Worm (Caenorhabditis elegans): ENCODE data around the gene jbts-14.
"Not testable (repeated sequence)": the region's sequence is repeated elsewhere in the genome, so short reads cannot be mapped to it uniquely, and the experiment has no call there.

The jbts-14 gene

DNA sequence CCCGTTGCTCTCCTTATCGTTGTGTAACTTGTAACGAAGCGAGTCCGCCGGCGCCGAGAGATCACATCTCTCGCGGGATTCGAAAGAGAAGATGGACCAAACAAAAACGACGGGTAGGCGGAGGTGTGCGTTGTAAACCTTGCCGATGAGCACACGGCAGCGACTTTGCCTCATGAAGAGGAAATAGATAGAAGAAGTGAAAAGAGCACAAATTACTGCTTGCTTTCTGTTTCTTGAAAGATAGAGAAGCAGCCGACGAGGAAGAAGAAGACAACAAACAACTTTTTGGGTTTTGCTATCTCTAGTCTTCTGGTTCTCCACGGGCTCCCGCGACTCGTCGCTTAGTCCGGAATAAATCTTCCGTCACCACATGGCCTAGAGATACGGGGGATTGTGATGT is 19.7 kb downstream of the jbts-14 start:
- TF ChIP-seq cog-1 (tag; optimal IDR thresholded peaks at IDR 0.05), result peak; percentile 14
- no peak for TF ChIP-seq klf-2 (GFP tag; conservative IDR thresholded peaks at IDR 0.05)
- no peak for TF ChIP-seq ztf-29 (GFP tag; IDR thresholded peaks at IDR 0.05)

DNA sequence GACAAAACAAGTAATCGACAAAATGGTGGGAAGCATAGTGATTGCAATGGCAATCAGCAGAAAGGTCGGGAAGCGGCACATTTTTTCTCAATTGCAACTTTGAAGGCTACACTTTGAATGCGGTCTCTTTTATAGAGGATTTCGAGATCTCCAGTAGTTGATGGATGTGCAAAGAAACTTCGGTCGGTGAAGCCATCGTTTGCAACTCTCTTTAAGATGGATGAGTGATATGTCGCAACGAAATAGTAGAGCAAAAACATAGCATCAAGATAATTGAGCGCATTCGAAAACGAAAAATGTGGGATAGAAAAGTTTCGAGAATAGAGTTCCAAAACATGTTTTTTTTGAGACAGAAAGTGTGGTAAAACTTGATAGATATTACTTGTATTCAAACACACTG is 23.2 kb downstream of the jbts-14 start, which contains the start of gene EGAP4.1:
TSS of gene EGAP4.1 (minus strand) at position 101 of the 400 bp plus-strand sequence.
- TF ChIP-seq cog-1 (tag; optimal IDR thresholded peaks at IDR 0.05), result no peak
- no peak for TF ChIP-seq ztf-23 (GFP tag; IDR thresholded peaks at IDR 0.05)
- no peak for TF ChIP-seq flt-1 (GFP tag; IDR thresholded peaks at IDR 0.05)
- no peak for TF ChIP-seq ref-1 (GFP tag; conservative IDR thresholded peaks at IDR 0.05)
- TF ChIP-seq klf-2 (GFP tag; conservative IDR thresholded peaks at IDR 0.05), result no peak
- TF ChIP-seq T22C8.4 (GFP tag; IDR thresholded peaks at IDR 0.05), result no peak
- TF ChIP-seq med-1 (GFP tag; optimal IDR thresholded peaks at IDR 0.05; ENCODE audit: insufficient read depth), result no peak
- TF ChIP-seq tab-1 (GFP tag; IDR thresholded peaks at IDR 0.05), result no peak
- no peak for TF ChIP-seq ztf-29 (GFP tag; IDR thresholded peaks at IDR 0.05)

DNA sequence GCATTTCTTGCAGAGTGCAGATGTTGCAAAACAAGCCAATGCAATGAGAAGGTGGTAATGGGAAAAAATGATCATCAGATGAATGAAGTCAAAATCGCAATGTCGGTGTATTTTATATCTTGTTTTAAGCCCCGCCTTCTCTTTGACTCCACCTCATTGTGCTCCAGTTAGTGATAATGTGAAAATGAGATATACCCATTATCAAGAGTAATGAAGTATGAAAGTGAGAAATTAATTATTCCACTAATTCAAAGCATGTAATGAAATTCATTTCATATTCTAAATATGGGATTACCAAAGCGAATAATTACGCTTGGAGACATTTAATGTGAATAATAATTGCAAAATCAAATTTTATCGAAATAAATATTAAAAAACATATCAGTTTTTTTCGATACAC is 27.7 kb downstream of the jbts-14 start, which contains the start of gene M02D8.6:
TSS of gene M02D8.6 (minus strand) at position 101 of the 400 bp plus-strand sequence.
- TF ChIP-seq ztf-23 (GFP tag; IDR thresholded peaks at IDR 0.05); ztf-29 (GFP tag; IDR thresholded peaks at IDR 0.05); cog-1 (tag; optimal IDR thresholded peaks at IDR 0.05): not testable (repeated sequence)

DNA sequence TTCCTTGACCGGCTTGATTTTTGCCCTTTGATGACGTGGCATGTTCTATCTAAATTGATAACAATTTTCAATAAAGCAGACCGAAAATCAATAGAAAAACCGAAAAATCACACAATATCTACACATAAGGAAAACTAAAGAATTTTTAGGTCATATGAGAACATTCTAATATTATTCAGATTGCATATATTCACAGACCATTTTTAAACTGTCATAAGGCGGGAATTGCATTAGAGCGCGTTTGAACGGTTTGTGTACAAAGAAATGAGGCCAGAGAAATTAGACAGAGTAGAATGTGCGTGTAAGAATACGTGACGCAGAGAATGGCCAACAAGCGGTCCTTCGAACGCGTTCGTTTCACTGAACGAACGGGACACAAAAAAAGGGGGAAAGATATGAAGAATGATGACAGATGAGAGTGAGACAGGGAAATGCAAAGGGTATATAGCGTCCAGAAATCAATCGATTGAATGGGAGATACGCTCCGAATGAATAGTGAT is 32.9 kb downstream of the jbts-14 start, which contains the start of gene M02D8.3:
TSS of gene M02D8.3 (minus strand) at position 51 of the 500 bp plus-strand sequence.
- TF ChIP-seq cog-1 (tag; optimal IDR thresholded peaks at IDR 0.05) (peak; percentile 14), ref-1 (GFP tag; conservative IDR thresholded peaks at IDR 0.05) (no peak), flt-1 (GFP tag; IDR thresholded peaks at IDR 0.05) (no peak), tab-1 (GFP tag; IDR thresholded peaks at IDR 0.05) (no peak)

DNA sequence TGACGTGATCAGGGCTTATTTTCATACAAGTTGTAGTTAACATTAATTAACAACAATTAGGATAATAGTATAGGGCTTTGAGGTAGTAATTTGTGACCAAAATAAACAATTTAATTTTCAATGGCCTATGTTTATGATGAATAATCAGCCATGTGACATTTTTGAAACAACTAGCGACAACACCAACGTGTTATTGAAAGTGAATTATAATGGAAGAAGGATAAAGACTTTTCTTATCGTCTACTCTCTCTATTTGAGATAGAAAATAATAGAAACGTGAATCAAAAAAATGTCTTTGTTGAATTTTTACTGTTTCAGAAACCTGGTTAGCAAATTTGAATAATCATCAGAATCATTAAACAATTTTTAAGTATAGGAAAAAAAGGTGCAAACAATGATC is 33.7 kb downstream of the jbts-14 start:
- TF ChIP-seq ztf-23 (GFP tag; IDR thresholded peaks at IDR 0.05) (no peak), ztf-29 (GFP tag; IDR thresholded peaks at IDR 0.05) (no peak), flt-1 (GFP tag; IDR thresholded peaks at IDR 0.05) (no peak), T22C8.4 (GFP tag; IDR thresholded peaks at IDR 0.05) (no peak), klf-2 (GFP tag; conservative IDR thresholded peaks at IDR 0.05) (no peak), tab-1 (GFP tag; IDR thresholded peaks at IDR 0.05) (no peak), cog-1 (tag; optimal IDR thresholded peaks at IDR 0.05) (no peak), med-1 (GFP tag; optimal IDR thresholded peaks at IDR 0.05; ENCODE audit: insufficient read depth) (no peak), ref-1 (GFP tag; conservative IDR thresholded peaks at IDR 0.05) (no peak)

DNA sequence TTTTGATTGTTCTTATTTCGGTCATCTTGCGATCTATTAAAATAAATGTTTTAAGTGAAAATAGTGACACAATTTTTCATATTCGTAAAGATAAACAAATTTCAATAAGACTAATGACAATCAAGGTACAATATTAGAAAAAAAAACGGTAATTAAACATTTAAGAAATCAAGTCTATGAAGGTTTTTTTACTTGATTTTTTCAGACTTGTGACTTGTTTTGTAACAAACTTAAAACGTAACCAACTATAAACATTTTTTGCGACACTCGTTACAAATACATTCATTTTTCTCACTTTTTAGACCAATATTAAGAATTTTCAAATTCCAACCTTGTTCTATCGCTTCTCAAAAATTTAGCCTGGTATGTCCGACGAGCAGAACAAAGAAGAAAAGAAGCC is 35.3 kb downstream of the jbts-14 start, which contains the start of gene M02D8.2:
TSS of gene M02D8.2 (plus strand) at position 301 of the 400 bp plus-strand sequence.
- TF ChIP-seq T22C8.4 (GFP tag; IDR thresholded peaks at IDR 0.05) (no peak), klf-2 (GFP tag; conservative IDR thresholded peaks at IDR 0.05) (no peak), cog-1 (tag; optimal IDR thresholded peaks at IDR 0.05) (no peak), ztf-23 (GFP tag; IDR thresholded peaks at IDR 0.05) (no peak), tab-1 (GFP tag; IDR thresholded peaks at IDR 0.05) (no peak), ref-1 (GFP tag; conservative IDR thresholded peaks at IDR 0.05) (no peak)

DNA sequence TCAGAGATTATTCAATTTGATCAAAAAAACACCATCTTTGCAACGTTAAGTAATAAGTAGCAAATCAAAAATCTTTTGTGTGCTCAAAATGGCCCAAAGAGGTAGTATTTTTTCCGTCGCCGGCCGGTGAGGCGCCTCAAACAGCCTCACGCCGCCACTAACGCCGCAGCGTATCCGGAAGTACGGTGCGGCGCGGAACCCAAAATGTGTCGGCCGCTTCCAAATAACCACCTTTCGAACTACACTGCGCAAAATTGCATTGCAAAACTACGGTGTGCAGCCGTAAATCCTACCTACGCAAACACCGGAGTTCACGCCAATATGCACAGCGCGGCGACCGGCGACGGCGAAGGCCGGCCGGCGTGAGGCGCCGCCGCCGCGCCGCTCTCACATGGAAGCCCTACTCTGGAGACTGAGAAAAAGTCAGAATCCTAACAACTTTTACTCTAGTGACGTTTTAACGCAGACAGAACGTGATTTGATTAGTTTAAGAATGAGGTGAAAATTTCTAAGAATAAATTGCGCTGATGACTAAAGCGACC is 37.6 kb downstream of the jbts-14 start:
- no peak for TF ChIP-seq flt-1 (GFP tag; IDR thresholded peaks at IDR 0.05)
- TF ChIP-seq ref-1 (GFP tag; conservative IDR thresholded peaks at IDR 0.05), result no peak
- no peak for TF ChIP-seq klf-2 (GFP tag; conservative IDR thresholded peaks at IDR 0.05)
- no peak for TF ChIP-seq tab-1 (GFP tag; IDR thresholded peaks at IDR 0.05)
- TF ChIP-seq cog-1 (tag; optimal IDR thresholded peaks at IDR 0.05), result no peak
- no peak for TF ChIP-seq ztf-29 (GFP tag; IDR thresholded peaks at IDR 0.05)
- no peak for TF ChIP-seq T22C8.4 (GFP tag; IDR thresholded peaks at IDR 0.05)
- no peak for TF ChIP-seq ztf-23 (GFP tag; IDR thresholded peaks at IDR 0.05)
- no peak for TF ChIP-seq med-1 (GFP tag; optimal IDR thresholded peaks at IDR 0.05; ENCODE audit: insufficient read depth)

DNA sequence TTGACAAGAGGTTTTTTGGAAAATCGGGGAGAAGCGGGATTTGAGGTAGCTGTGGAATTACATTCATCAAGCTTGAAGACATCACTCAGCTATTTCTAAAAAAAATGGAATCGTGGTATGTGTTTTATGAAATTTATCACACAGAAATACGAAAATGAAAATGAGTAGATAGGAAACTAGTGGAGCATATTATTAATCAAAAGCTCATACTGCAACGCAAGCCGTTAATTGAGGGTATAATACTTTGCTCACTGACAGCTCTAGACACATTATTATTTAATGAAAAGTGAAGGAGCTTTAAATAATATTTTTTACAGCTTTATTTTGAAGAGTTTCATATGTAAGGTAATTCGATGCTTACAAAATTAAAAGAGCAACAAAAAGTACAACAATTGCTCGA is 38.8 kb downstream of the jbts-14 start, which contains the start of gene M02D8.7:
TSS of gene M02D8.7 (minus strand) at position 101 of the 400 bp plus-strand sequence.
- TF ChIP-seq ztf-29 (GFP tag; IDR thresholded peaks at IDR 0.05) (no peak), ztf-23 (GFP tag; IDR thresholded peaks at IDR 0.05) (no peak), ref-1 (GFP tag; conservative IDR thresholded peaks at IDR 0.05) (no peak), cog-1 (tag; optimal IDR thresholded peaks at IDR 0.05) (no peak), klf-2 (GFP tag; conservative IDR thresholded peaks at IDR 0.05) (no peak), tab-1 (GFP tag; IDR thresholded peaks at IDR 0.05) (no peak), T22C8.4 (GFP tag; IDR thresholded peaks at IDR 0.05) (no peak), med-1 (GFP tag; optimal IDR thresholded peaks at IDR 0.05; ENCODE audit: insufficient read depth) (no peak), flt-1 (GFP tag; IDR thresholded peaks at IDR 0.05) (no peak)

DNA sequence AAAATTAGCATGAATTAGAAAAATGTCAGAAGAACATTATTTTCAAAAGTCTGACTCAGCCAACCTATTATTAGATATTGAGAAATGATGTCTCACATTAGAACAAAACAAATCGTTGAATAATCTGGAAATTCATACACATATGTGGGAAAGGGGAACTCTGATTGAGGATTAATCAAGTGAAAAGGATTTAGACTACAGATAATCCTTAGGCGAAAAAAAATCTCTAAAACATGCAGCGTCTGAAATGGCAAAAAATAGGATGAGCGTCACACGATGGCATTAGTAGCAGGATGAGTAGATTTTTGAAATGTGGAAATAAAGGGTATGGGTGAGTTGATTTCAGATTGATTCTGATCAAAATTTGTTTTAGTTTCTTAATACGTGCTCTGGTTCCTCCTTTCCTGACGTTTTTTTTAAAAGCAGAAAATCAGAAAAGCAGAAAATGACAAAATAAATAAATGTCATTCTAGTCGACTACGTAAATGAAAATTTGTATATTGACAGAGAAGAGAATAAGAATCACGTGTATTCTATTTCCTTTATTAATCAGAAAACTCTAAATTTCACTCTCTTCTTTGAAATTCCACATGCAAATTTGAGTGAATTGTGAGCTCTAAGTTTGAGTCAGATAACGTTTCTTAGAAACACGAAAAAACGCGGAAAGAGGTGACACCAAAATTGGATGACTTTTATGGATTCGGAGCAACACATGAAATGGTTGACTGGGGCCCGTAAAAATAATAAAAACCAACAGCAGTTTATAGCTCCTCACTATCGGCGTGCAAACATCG is 40.3 kb downstream of the jbts-14 start:
- TF ChIP-seq ztf-29 (GFP tag; IDR thresholded peaks at IDR 0.05), result no peak
- no peak for TF ChIP-seq ztf-23 (GFP tag; IDR thresholded peaks at IDR 0.05)
- no peak for TF ChIP-seq cog-1 (tag; optimal IDR thresholded peaks at IDR 0.05)
- no peak for TF ChIP-seq med-1 (GFP tag; optimal IDR thresholded peaks at IDR 0.05; ENCODE audit: insufficient read depth)
- no peak for TF ChIP-seq ref-1 (GFP tag; conservative IDR thresholded peaks at IDR 0.05)
- TF ChIP-seq klf-2 (GFP tag; conservative IDR thresholded peaks at IDR 0.05), result no peak
- TF ChIP-seq T22C8.4 (GFP tag; IDR thresholded peaks at IDR 0.05), result no peak
- no peak for TF ChIP-seq tab-1 (GFP tag; IDR thresholded peaks at IDR 0.05)
- TF ChIP-seq flt-1 (GFP tag; IDR thresholded peaks at IDR 0.05), result no peak
